Fruit fly (Drosophila melanogaster) whole organism, embryonic: ENCODE results near the gene CG34276.

Experiments used
- Asciz ChIP-seq: fragments of 200-800 bp; sonication (Bioruptor generic); optimal IDR thresholded peaks from 2 replicates; lab custom pipeline; 2017; ENCODE audit warnings: missing biosample characterization, mild to moderate bottlenecking, missing genetic modification characterization, missing genetic modification reagents
- BtbVII ChIP-seq: fragments of 200-800 bp; sonication (Bioruptor generic); optimal IDR thresholded peaks from 3 replicates; lab custom pipeline; 2017; ENCODE audit warnings: missing biosample characterization, mild to moderate bottlenecking, missing genetic modification characterization
- C15 ChIP-seq: fragments of 200-800 bp; sonication (Bioruptor generic); IDR thresholded peaks from 3 replicates; pipeline ENCODE4 v1.3.6; 2022; ENCODE audit warnings: missing biosample characterization, missing genetic modification characterization
- CG10959 ChIP-seq: fragments of 200-800 bp; sonication (Bioruptor generic); IDR thresholded peaks from 2 replicates; pipeline ENCODE4 v1.3.6; 2022; ENCODE audit warnings: missing biosample characterization, missing genetic modification characterization
- CG10979 ChIP-seq: fragments of 200-800 bp; sonication (Bioruptor generic); optimal IDR thresholded peaks from 2 replicates; lab custom pipeline; 2018; ENCODE audit warnings: missing biosample characterization, mild to moderate bottlenecking, missing genetic modification characterization, moderate library complexity
- CG12942 ChIP-seq: fragments of 200-800 bp; sonication (Bioruptor generic); optimal IDR thresholded peaks from 3 replicates; lab custom pipeline; 2016; ENCODE audit warnings: missing biosample characterization, missing genetic modification characterization
- CG14965 ChIP-seq: fragments of 200-800 bp; sonication (Bioruptor generic); optimal IDR thresholded peaks from 2 replicates; lab custom pipeline; 2016; ENCODE audit warnings: missing biosample characterization, missing genetic modification characterization, borderline replicate concordance
- CG15269 ChIP-seq: fragments of 200-800 bp; sonication (Bioruptor generic); optimal IDR thresholded peaks from 2 replicates; lab custom pipeline; 2018; ENCODE audit warnings: missing biosample characterization, mild to moderate bottlenecking, missing genetic modification characterization, moderate library complexity
- CG1647 ChIP-seq: fragments of 200-800 bp; sonication (Bioruptor generic); optimal IDR thresholded peaks from 3 replicates; lab custom pipeline; 2016; ENCODE audit warnings: missing biosample characterization, missing genetic modification characterization
- CG16779 ChIP-seq: fragments of 200-800 bp; sonication (Bioruptor generic); IDR thresholded peaks from 2 replicates; pipeline ENCODE4 v1.3.6; 2022; ENCODE audit warnings: missing biosample characterization, missing genetic modification characterization
- CG16863 ChIP-seq: fragments of 200-800 bp; sonication (Bioruptor generic); optimal IDR thresholded peaks from 3 replicates; lab custom pipeline; 2016; ENCODE audit warnings: missing biosample characterization, missing genetic modification characterization
- CG17186 ChIP-seq: fragments of 200-800 bp; sonication (Bioruptor generic); optimal IDR thresholded peaks from 3 replicates; lab custom pipeline; 2017; ENCODE audit warnings: missing biosample characterization, missing genetic modification reagents, missing genetic modification characterization
- CG17328 ChIP-seq: fragments of 200-800 bp; sonication (Bioruptor generic); IDR thresholded peaks from 2 replicates; pipeline ENCODE4 v1.3.6; 2022; ENCODE audit warnings: missing biosample characterization, missing genetic modification characterization
- CG18011 ChIP-seq: fragments of 200-800 bp; sonication (Bioruptor generic); optimal IDR thresholded peaks from 2 replicates; lab custom pipeline; 2017; ENCODE audit warnings: missing biosample characterization, missing genetic modification characterization, mild to moderate bottlenecking, moderate library complexity, missing genotype
- CG31365 ChIP-seq: fragments of 200-800 bp; sonication (Bioruptor generic); optimal IDR thresholded peaks from 2 replicates; lab custom pipeline; 2018; ENCODE audit warnings: missing biosample characterization, mild to moderate bottlenecking, missing genetic modification characterization
- CG42726 ChIP-seq: fragments of 200-800 bp; sonication (Bioruptor generic); IDR thresholded peaks from 2 replicates; pipeline ENCODE4 v1.3.6; 2022; ENCODE audit warnings: missing biosample characterization, missing genetic modification characterization; ENCODE audit not compliant: partially characterized antibody
- CG43689 ChIP-seq: fragments of 200-800 bp; sonication (Bioruptor generic); IDR thresholded peaks from 2 replicates; pipeline ENCODE4 v1.3.6; 2022; ENCODE audit warnings: missing biosample characterization, missing genetic modification characterization
- CG4424 ChIP-seq: fragments of 200-800 bp; sonication (Bioruptor generic); optimal IDR thresholded peaks from 3 replicates; lab custom pipeline; 2016; ENCODE audit warnings: missing biosample characterization, missing genetic modification characterization
- CG5180 ChIP-seq: fragments of 200-800 bp; sonication (Bioruptor generic); optimal IDR thresholded peaks from 3 replicates; lab custom pipeline; 2017; ENCODE audit warnings: missing biosample characterization, missing genetic modification characterization, mild to moderate bottlenecking, moderate library complexity, missing genetic modification reagents
- CG5953 ChIP-seq: fragments of 200-800 bp; sonication (Bioruptor generic); IDR thresholded peaks from 2 replicates; pipeline ENCODE4 v1.3.6; 2022; ENCODE audit warnings: missing biosample characterization, missing genetic modification characterization
- CG6765 ChIP-seq: fragments of 200-800 bp; sonication (Bioruptor generic); optimal IDR thresholded peaks from 3 replicates; lab custom pipeline; 2017; ENCODE audit warnings: missing biosample characterization, mild to moderate bottlenecking, missing genetic modification characterization
- CG7271 ChIP-seq: fragments of 200-800 bp; sonication (Bioruptor generic); optimal IDR thresholded peaks from 2 replicates; lab custom pipeline; 2018; ENCODE audit warnings: missing biosample characterization, mild to moderate bottlenecking, missing genetic modification characterization, moderate library complexity
- CG7372 ChIP-seq: fragments of 200-800 bp; sonication (Bioruptor generic); IDR thresholded peaks from 2 replicates; pipeline ENCODE4 v1.3.6; 2022; ENCODE audit warnings: missing biosample characterization, missing genetic modification characterization
- CG7745 ChIP-seq: fragments of 200-800 bp; sonication (Bioruptor generic); optimal IDR thresholded peaks from 2 replicates; lab custom pipeline; 2018; ENCODE audit warnings: missing biosample characterization, mild to moderate bottlenecking, missing genetic modification characterization, moderate library complexity
- CG7786 ChIP-seq: fragments of 200-800 bp; sonication (Bioruptor generic); optimal IDR thresholded peaks from 2 replicates; lab custom pipeline; 2016; ENCODE audit warnings: missing biosample characterization, missing genetic modification characterization
- CG8359 ChIP-seq: fragments of 200-800 bp; sonication (Bioruptor generic); optimal IDR thresholded peaks from 2 replicates; lab custom pipeline; 2017; ENCODE audit warnings: missing biosample characterization, mild to moderate bottlenecking, missing genetic modification characterization, borderline replicate concordance
- CG9876 ChIP-seq: fragments of 200-800 bp; sonication (Bioruptor generic); optimal IDR thresholded peaks from 2 replicates; lab custom pipeline; 2016; ENCODE audit warnings: missing biosample characterization, missing genetic modification characterization
- Dp ChIP-seq: fragments of 200-800 bp; sonication (Bioruptor generic); optimal IDR thresholded peaks from 2 replicates; lab custom pipeline; 2018; ENCODE audit warnings: missing biosample characterization, mild to moderate bottlenecking, missing genetic modification characterization, moderate library complexity
- HLHmδ ChIP-seq: fragments of 200-800 bp; sonication (Bioruptor generic); optimal IDR thresholded peaks from 2 replicates; lab custom pipeline; 2018; ENCODE audit warnings: missing biosample characterization, mild to moderate bottlenecking, missing genetic modification characterization, moderate library complexity
- Hr51 ChIP-seq, 2 experiments: fragments of 200-800 bp; sonication (Bioruptor generic); optimal IDR thresholded peaks; 2 replicates in 1 of 2; 3 replicates in 1 of 2; lab custom pipeline; 2016 to 2018; ENCODE audit warnings: missing biosample characterization in 2 of 2, missing genetic modification characterization in 2 of 2, mild to moderate bottlenecking in 1 of 2, moderate library complexity in 1 of 2
- PHDP ChIP-seq: fragments of 200-800 bp; sonication (Bioruptor generic); optimal IDR thresholded peaks from 3 replicates; lab custom pipeline; 2018; ENCODE audit warnings: missing biosample characterization, mild to moderate bottlenecking, missing genetic modification characterization, moderate library complexity
- Side ChIP-seq: fragments of 200-800 bp; sonication (Bioruptor generic); optimal IDR thresholded peaks from 2 replicates; lab custom pipeline; 2016; ENCODE audit warnings: missing biosample characterization, missing genetic modification characterization
- ara ChIP-seq: fragments of 200-800 bp; sonication (Bioruptor generic); IDR thresholded peaks from 2 replicates; pipeline ENCODE4 v1.3.6; 2022; ENCODE audit warnings: missing biosample characterization, missing genetic modification characterization
- br ChIP-seq: fragments of >200 bp; optimal IDR thresholded peaks from 2 replicates; lab custom pipeline; 2017
- chif ChIP-seq, 2 experiments: fragments of 200-800 bp; sonication (Bioruptor generic); optimal IDR thresholded peaks; 3 replicates each; lab custom pipeline; 2016; ENCODE audit warnings: missing biosample characterization in 2 of 2, missing genetic modification characterization in 2 of 2
- dan ChIP-seq: fragments of 200-800 bp; sonication (Bioruptor generic); IDR thresholded peaks from 2 replicates; pipeline ENCODE4 v1.3.6; 2022; ENCODE audit warnings: missing biosample characterization, missing genetic modification characterization
- dmrt99B ChIP-seq: fragments of 200-800 bp; sonication (Bioruptor generic); optimal IDR thresholded peaks from 2 replicates; lab custom pipeline; 2018; ENCODE audit warnings: missing biosample characterization, mild to moderate bottlenecking, missing genetic modification characterization, moderate library complexity
- dysf ChIP-seq: fragments of 200-800 bp; sonication (Bioruptor generic); IDR thresholded peaks from 3 replicates; pipeline ENCODE4 v1.3.6; 2022; ENCODE audit warnings: missing biosample characterization, missing genetic modification characterization
- en ChIP-seq: fragments of 200-800 bp; sonication (Bioruptor generic); optimal IDR thresholded peaks from 2 replicates; lab custom pipeline; 2016; ENCODE audit warnings: missing biosample characterization, missing genetic modification characterization
- fd3F ChIP-seq: fragments of 200-800 bp; sonication (Bioruptor generic); optimal IDR thresholded peaks from 2 replicates; lab custom pipeline; 2018; ENCODE audit warnings: missing biosample characterization, mild to moderate bottlenecking, missing genetic modification characterization, moderate library complexity
- fru ChIP-seq: fragments of >200 bp; optimal IDR thresholded peaks from 2 replicates; lab custom pipeline; 2017
- gce ChIP-seq: fragments of 200-800 bp; sonication (Bioruptor generic); IDR thresholded peaks from 3 replicates; pipeline ENCODE4 v1.3.6; 2022; ENCODE audit warnings: missing biosample characterization, missing genetic modification characterization
- grn ChIP-seq: fragments of 200-800 bp; sonication (Bioruptor generic); optimal IDR thresholded peaks from 3 replicates; lab custom pipeline; 2017; ENCODE audit warnings: missing biosample characterization, missing genetic modification characterization
- gt ChIP-seq: fragments of 200-800 bp; sonication (Bioruptor generic); IDR thresholded peaks from 2 replicates; pipeline ENCODE4 v1.3.6; 2022; ENCODE audit warnings: missing biosample characterization, missing genetic modification characterization
- hth ChIP-seq: fragments of >200 bp; optimal IDR thresholded peaks from 2 replicates; lab custom pipeline; 2017; ENCODE audit warnings: inconsistent platforms
- nerfin-2 ChIP-seq: fragments of 200-800 bp; sonication (Bioruptor generic); IDR thresholded peaks from 2 replicates; pipeline ENCODE4 v1.3.6; 2022; ENCODE audit warnings: missing biosample characterization, missing genetic modification characterization; ENCODE audit not compliant: partially characterized antibody
- nmo ChIP-seq: fragments of 200-800 bp; sonication (Bioruptor generic); optimal IDR thresholded peaks from 2 replicates; lab custom pipeline; 2018; ENCODE audit warnings: missing biosample characterization, mild to moderate bottlenecking, missing genetic modification characterization, moderate library complexity
- shn ChIP-seq: fragments of 200-800 bp; sonication (Bioruptor generic); optimal IDR thresholded peaks from 3 replicates; lab custom pipeline; 2016; ENCODE audit warnings: missing biosample characterization, missing genetic modification characterization
- so ChIP-seq: fragments of 200-800 bp; sonication (Bioruptor generic); IDR thresholded peaks from 3 replicates; pipeline ENCODE4 v1.3.6; 2022; ENCODE audit warnings: missing biosample characterization, missing genetic modification characterization
- tna ChIP-seq: fragments of 200-800 bp; sonication (Bioruptor generic); IDR thresholded peaks from 2 replicates; pipeline ENCODE4 v1.3.6; 2022; ENCODE audit warnings: missing biosample characterization, missing genetic modification characterization; ENCODE audit not compliant: partially characterized antibody
- ttk ChIP-seq: fragments of 200-800 bp; sonication (Bioruptor generic); IDR thresholded peaks from 2 replicates; pipeline ENCODE4 v2.1.2; 2022; ENCODE audit warnings: missing biosample characterization, missing genetic modification characterization
- wek ChIP-seq: fragments of 200-800 bp; sonication (Bioruptor generic); optimal IDR thresholded peaks from 3 replicates; lab custom pipeline; 2018; ENCODE audit warnings: missing biosample characterization, mild to moderate bottlenecking, missing genetic modification characterization, moderate library complexity

Gene CG34276

DNA sequence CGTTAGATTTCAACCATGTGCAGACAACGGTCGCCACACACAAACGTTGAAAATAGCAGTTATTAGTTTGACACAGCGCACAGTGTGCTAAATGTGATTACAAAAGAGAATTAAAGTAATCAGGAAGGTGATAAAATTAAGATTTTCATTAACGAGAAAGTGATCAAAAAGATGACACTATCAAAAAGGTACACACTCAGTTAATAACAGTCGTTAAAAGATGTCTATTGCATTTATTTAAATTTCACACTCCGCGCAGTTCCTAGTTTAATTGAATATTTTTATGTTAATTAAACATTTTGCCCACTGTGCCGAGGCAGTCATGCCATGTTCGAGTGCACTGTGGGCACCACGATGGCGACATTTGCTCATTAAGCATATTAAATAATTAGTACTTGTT, 1.7 kb downstream of the CG34276 start (continued):
- TF ChIP-seq nerfin-2 (GFP tag; lab: Robert Waterston, UW) (no peak), ara (GFP tag; lab: Robert Waterston, UW) (no peak), fru (no peak), fd3F (GFP tag; lab: Kevin White, UChicago) (no peak), dan (no peak), Side (no peak), CG6765 (no peak), en (no peak), CG14965 (GFP tag; lab: Kevin White, UChicago) (no peak), CG16863 (GFP tag; lab: Kevin White, UChicago) (no peak), Hr51 (GFP tag; optimal IDR thresholded peaks at IDR 0.05; lab: Kevin White, UChicago) (peak in 1 of 2 experiments; percentile 71), CG7271 (no peak), CG10959 (no peak), hth (lab: Kevin White, UChicago) (no peak), CG42726 (GFP tag; lab: Robert Waterston, UW) (no peak), gt (GFP tag; lab: Robert Waterston, UW) (no peak), CG5953 (no peak), CG8359 (GFP tag; lab: Kevin White, UChicago) (no peak), CG1647 (GFP tag; lab: Kevin White, UChicago) (no peak), CG7372 (no peak), CG9876 (no peak), CG17186 (GFP tag; lab: Kevin White, UChicago) (no peak), shn (no peak), nmo (GFP tag; lab: Kevin White, UChicago) (peak; percentile 40), CG18011 (GFP tag; lab: Kevin White, UChicago) (no peak), ttk (GFP tag; lab: Robert Waterston, UW) (no peak), CG7745 (no peak), Asciz (no peak), CG5180 (GFP tag; lab: Kevin White, UChicago) (no peak), CG10979 (tag; lab: Kevin White, UChicago) (peak; percentile 10), CG16779 (GFP tag; lab: Robert Waterston, UW) (no peak), gce (GFP tag; lab: Robert Waterston, UW) (no peak), chif (GFP tag; optimal IDR thresholded peaks at IDR 0.05; lab: Kevin White, UChicago) (no peak), CG15269 (tag; lab: Kevin White, UChicago) (peak; percentile 47), so (GFP tag; lab: Robert Waterston, UW) (no peak), CG12942 (no peak), CG4424 (GFP tag; lab: Kevin White, UChicago) (peak; percentile 5), grn (GFP tag; lab: Kevin White, UChicago) (no peak), br (no peak), Dp (no peak), CG43689 (GFP tag; lab: Robert Waterston, UW) (no peak), CG31365 (tag; lab: Kevin White, UChicago) (no peak), BtbVII (GFP tag; lab: Kevin White, UChicago) (no peak), dmrt99B (tag; lab: Kevin White, UChicago) (peak; percentile 61), HLHmδ (GFP tag; lab: Kevin White, UChicago) (no peak), CG17328 (GFP tag; lab: Robert Waterston, UW) (no peak), dysf (GFP tag; lab: Robert Waterston, UW) (peak; percentile 65; the same call in 2 of the 3 replicates), PHDP (tag; lab: Kevin White, UChicago) (peak; percentile 49), CG7786 (GFP tag; lab: Kevin White, UChicago) (no peak), tna (no peak), wek (GFP tag; lab: Kevin White, UChicago) (no peak), C15 (GFP tag; lab: Robert Waterston, UW) (0 out of 3 replicates have a peak, but pooled peaks have one; percentile 14)
